Worm (Caenorhabditis elegans) whole organism, midembryonic: ENCODE data around the gene D2096.6.

ENCODE experiments used
- ref-1 ChIP-seq: fragments of 200-800 bp; sonication (Bioruptor generic); conservative IDR thresholded peaks from 2 replicates; pipeline ENCODE4 v1.3.6; 2022; ENCODE audit warnings: missing genetic modification reagents, missing genetic modification characterization, missing compliant biosample characterization
- tab-1 ChIP-seq: fragments of 200-800 bp; sonication (Bioruptor generic); IDR thresholded peaks from 2 replicates; pipeline ENCODE4 v1.3.6; 2022; ENCODE audit warnings: missing genetic modification characterization, missing compliant biosample characterization

- TF ChIP-seq ref-1 (GFP tag; lab: Robert Waterston, UW): no peak
- TF ChIP-seq tab-1 (GFP tag; lab: Robert Waterston, UW): no peak
These were observed 1.1 kb downstream of the D2096.6 start for ce11 chrIV:8367887-8368286.
